Worm (Caenorhabditis elegans): Measurements from ENCODE around the gene C29F7.1.

Gene C29F7.1

ce11 chrX:13462519-13462918 lies 52.8 kb downstream of the C29F7.1 start, which contains the start of gene F02D10.3:
F02D10.3 (minus strand) TSS chrX:13462619.
- no peak for TF ChIP-seq tbx-2 (tag; optimal IDR thresholded peaks at IDR 0.05)
- no peak for TF ChIP-seq mdl-1 (tag; optimal IDR thresholded peaks at IDR 0.05)
- no peak for TF ChIP-seq fkh-2 (tag; optimal IDR thresholded peaks at IDR 0.05)
- no peak for TF ChIP-seq aly-2 (tag; optimal IDR thresholded peaks at IDR 0.05)
- no peak for TF ChIP-seq zag-1 (tag; optimal IDR thresholded peaks at IDR 0.05)
- no peak for TF ChIP-seq eor-1 (tag; optimal IDR thresholded peaks at IDR 0.05)
- no peak for TF ChIP-seq nhr-77 (tag; optimal IDR thresholded peaks at IDR 0.05)
- TF ChIP-seq ceh-28 (tag; optimal IDR thresholded peaks at IDR 0.05): no peak
- TF ChIP-seq nhr-25 (tag; optimal IDR thresholded peaks at IDR 0.05): no peak
- no peak for TF ChIP-seq skn-1 (tag; optimal IDR thresholded peaks at IDR 0.05)
- no peak for TF ChIP-seq nhr-237 (tag; optimal IDR thresholded peaks at IDR 0.05)
- TF ChIP-seq nfya-1 (tag; optimal IDR thresholded peaks at IDR 0.05; ENCODE audit: insufficient read depth): no peak
- TF ChIP-seq lin-39 (tag; optimal IDR thresholded peaks at IDR 0.05): no peak
- TF ChIP-seq pha-4 (tag; optimal IDR thresholded peaks at IDR 0.05): no peak
- TF ChIP-seq nhr-11 (tag; optimal IDR thresholded peaks at IDR 0.05): no peak
- no peak for TF ChIP-seq fos-1 (tag; optimal IDR thresholded peaks at IDR 0.05)

DNA sequence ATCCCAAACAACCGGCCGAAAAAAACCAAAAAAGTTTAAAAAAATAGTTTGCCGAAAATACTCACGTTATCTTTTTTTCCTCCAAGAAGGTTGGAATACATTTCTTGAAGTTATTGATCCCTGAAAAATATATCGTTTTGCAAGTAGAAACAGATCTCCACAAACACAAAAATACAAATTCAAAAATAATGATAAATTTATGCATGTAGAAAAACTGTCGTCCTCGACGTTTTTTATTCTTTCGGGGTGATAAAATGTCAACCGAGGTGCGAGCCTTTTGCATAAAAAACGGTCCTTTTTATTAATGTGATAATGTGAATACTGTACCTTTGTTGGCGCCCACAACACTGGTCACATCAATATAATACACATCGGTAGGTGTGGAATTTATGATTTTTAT lies 54.1 kb downstream of the C29F7.1 start, which contains the start of gene F02D10.2:
Gene F02D10.2, minus strand, starts transcription at position 101 of the 400 bp plus-strand sequence.
- TF ChIP-seq nhr-23 (tag; optimal IDR thresholded peaks at IDR 0.05) (no peak), fos-1 (tag; optimal IDR thresholded peaks at IDR 0.05) (no peak), aly-2 (tag; optimal IDR thresholded peaks at IDR 0.05) (no peak), nfya-1 (tag; optimal IDR thresholded peaks at IDR 0.05; ENCODE audit: insufficient read depth) (no peak), snpc-4 (tag; optimal IDR thresholded peaks at IDR 0.05) (no peak), ztf-4 (tag; optimal IDR thresholded peaks at IDR 0.05) (no peak), ceh-9 (tag; optimal IDR thresholded peaks at IDR 0.05) (no peak)

All from whole organism, L3 larva.